Worm (Caenorhabditis elegans) whole organism, early embryonic: Measurements from ENCODE around the gene clec-266.

Source experiments
- B0310.2 ChIP-seq: sonication (generic microtip); optimal IDR thresholded peaks from 2 replicates; lab custom pipeline; 2016; ENCODE audit warnings: mild to moderate bottlenecking, missing genetic modification characterization, missing compliant biosample characterization
- aly-1 ChIP-seq: sonication (generic microtip); optimal IDR thresholded peaks from 2 replicates; lab custom pipeline; 2016; ENCODE audit warnings: missing genetic modification characterization, missing compliant biosample characterization
- ama-1 ChIP-seq: fragments of 150-350 bp; optimal IDR thresholded peaks from 2 replicates; lab custom pipeline; 2014
- ceh-13 ChIP-seq: fragments of 200-800 bp; sonication (Bioruptor generic); optimal IDR thresholded peaks from 2 replicates; lab custom pipeline; 2018; ENCODE audit warnings: mild to moderate bottlenecking, missing genetic modification characterization, missing compliant biosample characterization
- ets-7 ChIP-seq: sonication (generic microtip); optimal IDR thresholded peaks from 2 replicates; lab custom pipeline; 2016; ENCODE audit warnings: missing genotype, missing genetic modification characterization, missing compliant biosample characterization
- flt-1 ChIP-seq: fragments of 200-800 bp; sonication (Bioruptor generic); IDR thresholded peaks from 2 replicates; pipeline ENCODE4 v1.3.6; 2022; ENCODE audit warnings: missing genetic modification characterization, missing compliant biosample characterization
- hmbx-1 ChIP-seq: sonication (generic microtip); optimal IDR thresholded peaks from 2 replicates; lab custom pipeline; 2016; ENCODE audit warnings: mild to moderate bottlenecking, missing genetic modification characterization, missing compliant biosample characterization
- hmg-4 ChIP-seq: fragments of 200-800 bp; sonication (Bioruptor generic); optimal IDR thresholded peaks from 2 replicates; lab custom pipeline; 2018; ENCODE audit warnings: mild to moderate bottlenecking, missing genetic modification characterization, missing compliant biosample characterization
- hnd-1 ChIP-seq: sonication (generic microtip); optimal IDR thresholded peaks from 2 replicates; lab custom pipeline; 2016; ENCODE audit warnings: missing genetic modification characterization, missing compliant biosample characterization
- scrt-1 ChIP-seq: fragments of 200-800 bp; sonication (Bioruptor generic); IDR thresholded peaks from 2 replicates; pipeline ENCODE4 v1.3.6; 2022; ENCODE audit warnings: missing genetic modification characterization, missing compliant biosample characterization
- sea-1 ChIP-seq: fragments of 200-800 bp; sonication (Bioruptor generic); conservative IDR thresholded peaks from 2 replicates; pipeline ENCODE4 v1.3.6; 2022; ENCODE audit warnings: missing genetic modification characterization, missing compliant biosample characterization
- tbx-11 ChIP-seq: fragments of 200-800 bp; sonication (Bioruptor generic); IDR thresholded peaks from 2 replicates; pipeline ENCODE4 v1.3.6; 2022; ENCODE audit warnings: missing genetic modification characterization, missing compliant biosample characterization
- tbx-37 ChIP-seq: fragments of 200-800 bp; sonication (Bioruptor generic); conservative IDR thresholded peaks from 2 replicates; pipeline ENCODE4 v1.3.6; 2022; ENCODE audit warnings: missing genetic modification reagents, missing genetic modification characterization, missing compliant biosample characterization
- tra-4 ChIP-seq: sonication (generic microtip); optimal IDR thresholded peaks from 2 replicates; lab custom pipeline; 2017; ENCODE audit warnings: missing genetic modification characterization, missing compliant biosample characterization

- TF ChIP-seq ceh-13 (no peak), hmg-4 (no peak), tra-4 (tag; lab: Kevin White, UChicago) (no peak), flt-1 (GFP tag; lab: Robert Waterston, UW) (no peak), ets-7 (tag; lab: Kevin White, UChicago) (no peak), ama-1 (lab: Kevin White, UChicago) (no peak), hnd-1 (tag; lab: Kevin White, UChicago) (no peak), aly-1 (tag; lab: Kevin White, UChicago) (no peak), scrt-1 (GFP tag; lab: Robert Waterston, UW) (no peak), sea-1 (GFP tag; lab: Robert Waterston, UW) (no peak), tbx-11 (GFP tag; lab: Robert Waterston, UW) (no peak), B0310.2 (no peak), tbx-37 (no peak), hmbx-1 (tag; lab: Kevin White, UChicago) (no peak)
Observed at ce11 chrX:6575992-6576391, 46.7 kb downstream of the clec-266 start.
